Fruit fly (Drosophila melanogaster): ENCODE results near the gene CG6333.

Gene CG6333

dm6 chr3L:17506005-17506760 is 20.2 kb upstream of the CG6333 start (continued):
- TF ChIP-seq wek (GFP tag; optimal IDR thresholded peaks at IDR 0.05) (no peak), CG17385 (GFP tag; optimal IDR thresholded peaks at IDR 0.05) (no peak), CG14965 (GFP tag; optimal IDR thresholded peaks at IDR 0.05; ENCODE audit: borderline replicate concordance) (no peak), CG16813 (GFP tag; IDR thresholded peaks at IDR 0.05; ENCODE audit: partially characterized antibody) (no peak), Sox100B (GFP tag; optimal IDR thresholded peaks at IDR 0.05) (no peak), ftz-f1 (GFP tag; optimal IDR thresholded peaks at IDR 0.05) (no peak), nmo (GFP tag; optimal IDR thresholded peaks at IDR 0.05) (no peak), CG10431 (GFP tag; optimal IDR thresholded peaks at IDR 0.05) (no peak), ranshi (GFP tag; IDR thresholded peaks at IDR 0.05) (no peak), CG18476 (GFP tag; optimal IDR thresholded peaks at IDR 0.05) (no peak), klu (GFP tag; IDR thresholded peaks at IDR 0.05) (no peak), Ssrp (tag; optimal IDR thresholded peaks at IDR 0.05) (no peak), E2f2 (GFP tag; IDR thresholded peaks at IDR 0.05) (no peak), CG10959 (GFP tag; IDR thresholded peaks at IDR 0.05) (no peak), Usf (GFP tag; optimal IDR thresholded peaks at IDR 0.05) (no peak), CG15514 (GFP tag; optimal IDR thresholded peaks at IDR 0.05) (no peak), grau (tag; optimal IDR thresholded peaks at IDR 0.05) (peak; percentile 14), prd (optimal IDR thresholded peaks at IDR 0.05) (no peak), prd (GFP tag; IDR thresholded peaks at IDR 0.05) (no peak), pfk (GFP tag; optimal IDR thresholded peaks at IDR 0.05) (no peak), Sin3A (optimal IDR thresholded peaks at IDR 0.05) (no peak), CG14667 (GFP tag; IDR thresholded peaks at IDR 0.05) (no peak), CG3995 (GFP tag; optimal IDR thresholded peaks at IDR 0.05) (no peak), CG14050 (GFP tag; IDR thresholded peaks at IDR 0.05) (no peak), Ets97D (GFP tag; optimal IDR thresholded peaks at IDR 0.05) (no peak), CG2678 (tag; optimal IDR thresholded peaks at IDR 0.05) (no peak), CG43689 (GFP tag; IDR thresholded peaks at IDR 0.05) (no peak), Drgx (GFP tag; IDR thresholded peaks at IDR 0.05) (0 out of 2 replicates have a peak, but pooled peaks have one; percentile 14), gce (GFP tag; IDR thresholded peaks at IDR 0.05) (no peak), lola (GFP tag; optimal IDR thresholded peaks at IDR 0.05) (no peak), NfI (GFP tag; optimal IDR thresholded peaks at IDR 0.05) (no peak), CG12391 (tag; optimal IDR thresholded peaks at IDR 0.05) (peak; percentile 23), D (optimal IDR thresholded peaks at IDR 0.05) (no peak), D (GFP tag; optimal IDR thresholded peaks at IDR 0.05) (no peak), ham (GFP tag; IDR thresholded peaks at IDR 0.05) (no peak), CG11723 (GFP tag; optimal IDR thresholded peaks at IDR 0.05) (no peak), CG5245 (GFP tag; optimal IDR thresholded peaks at IDR 0.05) (no peak), hbn (GFP tag; IDR thresholded peaks at IDR 0.05; ENCODE audit: partially characterized antibody) (no peak), chm (GFP tag; IDR thresholded peaks at IDR 0.05) (no peak), pzg (GFP tag; optimal IDR thresholded peaks at IDR 0.05) (no peak), CG18764 (GFP tag; optimal IDR thresholded peaks at IDR 0.05) (no peak), CG15696 (tag; optimal IDR thresholded peaks at IDR 0.05) (no peak), CG8944 (GFP tag; optimal IDR thresholded peaks at IDR 0.05) (no peak), ems (GFP tag; optimal IDR thresholded peaks at IDR 0.05) (no peak), org-1 (GFP tag; optimal IDR thresholded peaks at IDR 0.05) (no peak), CG17359 (tag; optimal IDR thresholded peaks at IDR 0.05) (peak; percentile 10), Jarid2 (GFP tag; optimal IDR thresholded peaks at IDR 0.05) (no peak), insv (GFP tag; optimal IDR thresholded peaks at IDR 0.05) (peak in 1 of 2 experiments; percentile 15), sqz (GFP tag; optimal IDR thresholded peaks at IDR 0.05) (no peak), tgo (GFP tag; IDR thresholded peaks at IDR 0.05) (no peak), CG11696 (GFP tag; IDR thresholded peaks at IDR 0.05) (no peak)

Measured in whole organism, embryonic.